Worm (Caenorhabditis elegans) whole organism, late embryonic: ENCODE results near the gene fox-1.

Experiments
- C08G9.2 ChIP-seq: sonication (generic microtip); optimal IDR thresholded peaks from 2 replicates; lab custom pipeline; 2016; ENCODE audit warnings: mild to moderate bottlenecking, missing genetic modification characterization, moderate library complexity, missing compliant biosample characterization
- C38D4.7 ChIP-seq: fragments of 200-800 bp; sonication (Bioruptor generic); optimal IDR thresholded peaks from 2 replicates; lab custom pipeline; 2018; ENCODE audit warnings: mild to moderate bottlenecking, missing genetic modification characterization, moderate library complexity, missing compliant biosample characterization
- F13H6.1 ChIP-seq: sonication (generic microtip); optimal IDR thresholded peaks from 2 replicates; lab custom pipeline; 2016; ENCODE audit warnings: missing genetic modification characterization, missing compliant biosample characterization
- T23F11.4 ChIP-seq: fragments of 200-800 bp; sonication (Bioruptor generic); optimal IDR thresholded peaks from 2 replicates; lab custom pipeline; 2018; ENCODE audit warnings: mild to moderate bottlenecking, missing genetic modification characterization, missing compliant biosample characterization
- Y22D7AL.16 ChIP-seq: sonication (generic microtip); optimal IDR thresholded peaks from 2 replicates; lab custom pipeline; 2016; ENCODE audit warnings: missing genetic modification characterization, missing compliant biosample characterization
- ama-1 ChIP-seq: fragments of 150-350 bp; optimal IDR thresholded peaks from 2 replicates; lab custom pipeline; 2014
- ceh-14 ChIP-seq: sonication (generic microtip); optimal IDR thresholded peaks from 2 replicates; lab custom pipeline; 2016; ENCODE audit warnings: missing genotype, missing genetic modification characterization, missing compliant biosample characterization
- ceh-22 ChIP-seq: sonication (generic microtip); optimal IDR thresholded peaks from 2 replicates; lab custom pipeline; 2017; ENCODE audit warnings: missing biosample characterization, missing genetic modification characterization
- ceh-30 ChIP-seq: fragments of 150-350 bp; optimal IDR thresholded peaks from 2 replicates; lab custom pipeline; 2014; ENCODE audit warnings: missing biosample characterization, missing genetic modification characterization
- ceh-31 ChIP-seq: sonication (generic microtip); optimal IDR thresholded peaks from 2 replicates; lab custom pipeline; 2016; ENCODE audit warnings: missing genetic modification characterization, missing compliant biosample characterization
- ceh-45 ChIP-seq: fragments of 200-800 bp; sonication (Bioruptor generic); IDR thresholded peaks from 2 replicates; pipeline ENCODE4 v1.3.6; 2022; ENCODE audit warnings: missing genetic modification reagents, missing genetic modification characterization, missing compliant biosample characterization
- ceh-48 ChIP-seq: sonication (generic microtip); optimal IDR thresholded peaks from 2 replicates; lab custom pipeline; 2016; ENCODE audit warnings: missing genetic modification characterization, inconsistent platforms, missing compliant biosample characterization
- ceh-6 ChIP-seq: fragments of 200-800 bp; sonication (Bioruptor generic); optimal IDR thresholded peaks from 2 replicates; lab custom pipeline; 2018; ENCODE audit warnings: mild to moderate bottlenecking, missing genetic modification characterization, missing compliant biosample characterization
- che-1 ChIP-seq: sonication (generic microtip); optimal IDR thresholded peaks from 2 replicates; lab custom pipeline; 2016; ENCODE audit warnings: mild to moderate bottlenecking, missing genetic modification characterization, missing compliant biosample characterization
- dmd-4 ChIP-seq: sonication (generic microtip); optimal IDR thresholded peaks from 2 replicates; lab custom pipeline; 2016; ENCODE audit warnings: borderline replicate concordance, missing genetic modification characterization, missing compliant biosample characterization
- elt-2 ChIP-seq: sonication (generic microtip); optimal IDR thresholded peaks from 2 replicates; lab custom pipeline; 2016; ENCODE audit warnings: missing genetic modification reagents, missing genetic modification characterization, missing compliant biosample characterization
- elt-4 ChIP-seq: sonication (generic microtip); optimal IDR thresholded peaks from 2 replicates; lab custom pipeline; 2016; ENCODE audit warnings: missing genetic modification characterization, missing compliant biosample characterization
- eyg-1 ChIP-seq: sonication (generic microtip); optimal IDR thresholded peaks from 2 replicates; lab custom pipeline; 2016; ENCODE audit warnings: missing genotype, missing genetic modification characterization, missing compliant biosample characterization
- fax-1 ChIP-seq: sonication (generic microtip); optimal IDR thresholded peaks from 2 replicates; lab custom pipeline; 2016; ENCODE audit warnings: missing genotype, missing genetic modification characterization, missing compliant biosample characterization
- fkh-10 ChIP-seq: fragments of 150-350 bp; optimal IDR thresholded peaks from 2 replicates; lab custom pipeline; 2014; ENCODE audit warnings: missing biosample characterization, missing genetic modification reagents, missing genetic modification characterization
- fkh-6 ChIP-seq: sonication (generic microtip); optimal IDR thresholded peaks from 2 replicates; lab custom pipeline; 2016; ENCODE audit warnings: missing genetic modification characterization, missing compliant biosample characterization
- hlh-15 ChIP-seq: sonication (generic microtip); optimal IDR thresholded peaks from 2 replicates; lab custom pipeline; 2016; ENCODE audit warnings: missing genetic modification characterization, missing compliant biosample characterization
- hlh-30 ChIP-seq: sonication (generic microtip); optimal IDR thresholded peaks from 2 replicates; lab custom pipeline; 2017; ENCODE audit warnings: antibody characterized with exemption, missing genetic modification characterization, missing compliant biosample characterization; ENCODE audit not compliant: insufficient read depth
- lim-6 ChIP-seq: sonication (generic microtip); optimal IDR thresholded peaks from 2 replicates; lab custom pipeline; 2016; ENCODE audit warnings: missing genetic modification characterization, missing compliant biosample characterization
- lin-11 ChIP-seq: fragments of 200-800 bp; sonication (Bioruptor generic); optimal IDR thresholded peaks from 2 replicates; lab custom pipeline; 2018; ENCODE audit warnings: mild to moderate bottlenecking, missing genetic modification characterization, missing compliant biosample characterization
- mec-3 ChIP-seq: sonication (generic microtip); optimal IDR thresholded peaks from 2 replicates; lab custom pipeline; 2016; ENCODE audit warnings: borderline replicate concordance, missing genetic modification characterization, missing compliant biosample characterization
- nfya-1 ChIP-seq: sonication (generic microtip); optimal IDR thresholded peaks from 2 replicates; lab custom pipeline; 2017; ENCODE audit warnings: missing genetic modification characterization, mild to moderate bottlenecking, missing compliant biosample characterization, antibody characterized with exemption, moderate library complexity
- nhr-232 ChIP-seq: sonication (generic microtip); optimal IDR thresholded peaks from 2 replicates; lab custom pipeline; 2016; ENCODE audit warnings: missing genetic modification characterization, missing compliant biosample characterization
- pag-3 ChIP-seq: sonication (generic microtip); optimal IDR thresholded peaks from 2 replicates; lab custom pipeline; 2016; ENCODE audit warnings: missing compliant biosample characterization, missing genetic modification characterization, borderline replicate concordance
- pha-2 ChIP-seq: sonication (generic microtip); optimal IDR thresholded peaks from 2 replicates; lab custom pipeline; 2017; ENCODE audit warnings: mild to moderate bottlenecking, missing genetic modification characterization, missing compliant biosample characterization
- pqm-1 ChIP-seq: sonication (generic microtip); optimal IDR thresholded peaks from 2 replicates; lab custom pipeline; 2016; ENCODE audit warnings: missing genetic modification characterization, missing compliant biosample characterization
- ref-2 ChIP-seq: sonication (generic microtip); optimal IDR thresholded peaks from 2 replicates; lab custom pipeline; 2016; ENCODE audit warnings: missing genetic modification characterization, missing compliant biosample characterization
- rnt-1 ChIP-seq: sonication (generic microtip); optimal IDR thresholded peaks from 2 replicates; lab custom pipeline; 2016; ENCODE audit warnings: missing genetic modification characterization, missing compliant biosample characterization
- syd-9 ChIP-seq: sonication (generic microtip); optimal IDR thresholded peaks from 2 replicates; lab custom pipeline; 2016; ENCODE audit warnings: mild to moderate bottlenecking, missing genetic modification characterization, moderate library complexity, missing compliant biosample characterization
- ttx-3 ChIP-seq: sonication (generic microtip); optimal IDR thresholded peaks from 2 replicates; lab custom pipeline; 2016; ENCODE audit warnings: missing genetic modification reagents, missing genetic modification characterization, missing compliant biosample characterization
- unc-42 ChIP-seq: sonication (generic microtip); optimal IDR thresholded peaks from 2 replicates; lab custom pipeline; 2016; ENCODE audit warnings: missing genotype, missing genetic modification characterization, missing compliant biosample characterization
- unc-86 ChIP-seq: sonication (generic microtip); optimal IDR thresholded peaks from 2 replicates; lab custom pipeline; 2016; ENCODE audit warnings: missing genetic modification characterization, missing compliant biosample characterization

The fox-1 gene

ce11 chrX:2441163-2441562, 18.5 kb downstream of the fox-1 start:
- no peak for TF ChIP-seq lim-6
- no peak for TF ChIP-seq ceh-45
- TF ChIP-seq ama-1 (lab: Kevin White, UChicago), result no peak
- TF ChIP-seq unc-42 (tag; lab: Kevin White, UChicago), result no peak
- no peak for TF ChIP-seq che-1 (tag; lab: Kevin White, UChicago)
- TF ChIP-seq ceh-30, result no peak
- no peak for TF ChIP-seq ceh-14 (tag; lab: Kevin White, UChicago)
- no peak for TF ChIP-seq elt-4
- no peak for TF ChIP-seq fkh-10 (GFP tag; lab: Kevin White, UChicago)
- no peak for TF ChIP-seq mec-3 (tag; lab: Kevin White, UChicago)
- no peak for TF ChIP-seq eyg-1 (tag; lab: Kevin White, UChicago)

ce11 chrX:2439728-2440127, 20.0 kb downstream of the fox-1 start:
- no peak for TF ChIP-seq F13H6.1 (tag; lab: Kevin White, UChicago)
- peak; percentile 38 for TF ChIP-seq elt-2 (tag; lab: Kevin White, UChicago)

- TF ChIP-seq ceh-31 (tag; lab: Kevin White, UChicago) (peak; percentile 3), Y22D7AL.16 (no peak), ceh-6 (GFP tag; lab: Kevin White, UChicago) (no peak), ceh-48 (tag; lab: Kevin White, UChicago) (peak; percentile 72), nfya-1 (tag; lab: Kevin White, UChicago) (peak; percentile 3), pag-3 (tag; lab: Kevin White, UChicago) (no peak), hlh-30 (peak; percentile 44), fax-1 (tag; lab: Kevin White, UChicago) (no peak), T23F11.4 (GFP tag; lab: Kevin White, UChicago) (no peak), ttx-3 (tag; lab: Kevin White, UChicago) (no peak), elt-2 (tag; lab: Kevin White, UChicago) (no peak)
- TF ChIP-seq, all 69 proteins: peak for 4
Observed at ce11 chrX:2439309-2439708, 20.4 kb downstream of the fox-1 start.

ce11 chrX:2438857-2439256, 20.8 kb downstream of the fox-1 start, which contains the start of gene gid-2:
gid-2 (minus strand) TSS chrX:2438957.
- TF ChIP-seq dmd-4 (tag; lab: Kevin White, UChicago) (no peak), C38D4.7 (GFP tag; lab: Kevin White, UChicago) (no peak), ref-2 (tag; lab: Kevin White, UChicago) (no peak), rnt-1 (tag; lab: Kevin White, UChicago) (no peak), fkh-10 (GFP tag; lab: Kevin White, UChicago) (no peak), ceh-22 (tag; lab: Kevin White, UChicago) (no peak), hlh-30 (no peak)

- TF ChIP-seq ceh-48 (tag; lab: Kevin White, UChicago) (no peak), T23F11.4 (GFP tag; lab: Kevin White, UChicago) (no peak), syd-9 (tag; lab: Kevin White, UChicago) (no peak), C08G9.2 (tag; lab: Kevin White, UChicago) (no peak), ceh-31 (tag; lab: Kevin White, UChicago) (no peak), pha-2 (tag; lab: Kevin White, UChicago) (no peak), hlh-15 (tag; lab: Kevin White, UChicago) (no peak), pqm-1 (tag; lab: Kevin White, UChicago) (no peak), fkh-6 (tag; lab: Kevin White, UChicago) (no peak), nhr-232 (tag; lab: Kevin White, UChicago) (no peak), lin-11 (no peak), unc-86 (tag; lab: Kevin White, UChicago) (no peak)
Observed at ce11 chrX:2435353-2435752, 24.3 kb downstream of the fox-1 start.
